Worm (Caenorhabditis elegans) whole organism, late embryonic: Measurements from ENCODE around the gene R07B1.13.

Experiments used
- ahr-1 ChIP-seq: sonication (generic microtip); optimal IDR thresholded peaks from 2 replicates; lab custom pipeline; 2016; ENCODE audit warnings: missing genetic modification characterization, missing compliant biosample characterization
- elt-4 ChIP-seq: sonication (generic microtip); optimal IDR thresholded peaks from 2 replicates; lab custom pipeline; 2016; ENCODE audit warnings: missing genetic modification characterization, missing compliant biosample characterization
- ets-4 ChIP-seq: sonication (generic microtip); optimal IDR thresholded peaks from 2 replicates; lab custom pipeline; 2016; ENCODE audit warnings: missing genetic modification characterization, missing compliant biosample characterization
- fkh-10 ChIP-seq: fragments of 150-350 bp; optimal IDR thresholded peaks from 2 replicates; lab custom pipeline; 2014; ENCODE audit warnings: missing biosample characterization, missing genetic modification reagents, missing genetic modification characterization
- hlh-30 ChIP-seq: sonication (generic microtip); optimal IDR thresholded peaks from 2 replicates; lab custom pipeline; 2017; ENCODE audit warnings: antibody characterized with exemption, missing genetic modification characterization, missing compliant biosample characterization; ENCODE audit not compliant: insufficient read depth
- lin-11 ChIP-seq: fragments of 200-800 bp; sonication (Bioruptor generic); optimal IDR thresholded peaks from 2 replicates; lab custom pipeline; 2018; ENCODE audit warnings: mild to moderate bottlenecking, missing genetic modification characterization, missing compliant biosample characterization
- pha-2 ChIP-seq: sonication (generic microtip); optimal IDR thresholded peaks from 2 replicates; lab custom pipeline; 2017; ENCODE audit warnings: mild to moderate bottlenecking, missing genetic modification characterization, missing compliant biosample characterization
- pha-4 ChIP-seq: fragments of 150-350 bp; optimal IDR thresholded peaks from 2 replicates; lab custom pipeline; 2018; ENCODE audit warnings: missing biosample characterization, missing genetic modification reagents, missing genetic modification characterization
- pqm-1 ChIP-seq: sonication (generic microtip); optimal IDR thresholded peaks from 2 replicates; lab custom pipeline; 2016; ENCODE audit warnings: missing genetic modification characterization, missing compliant biosample characterization
- sox-4 ChIP-seq: sonication (generic microtip); optimal IDR thresholded peaks from 2 replicates; lab custom pipeline; 2017; ENCODE audit warnings: mild to moderate bottlenecking, missing genetic modification characterization, inconsistent platforms, missing compliant biosample characterization
- unc-55 ChIP-seq: sonication (generic microtip); optimal IDR thresholded peaks from 2 replicates; lab custom pipeline; 2017; ENCODE audit warnings: missing biosample characterization, missing genetic modification reagents, missing genetic modification characterization

DNA sequence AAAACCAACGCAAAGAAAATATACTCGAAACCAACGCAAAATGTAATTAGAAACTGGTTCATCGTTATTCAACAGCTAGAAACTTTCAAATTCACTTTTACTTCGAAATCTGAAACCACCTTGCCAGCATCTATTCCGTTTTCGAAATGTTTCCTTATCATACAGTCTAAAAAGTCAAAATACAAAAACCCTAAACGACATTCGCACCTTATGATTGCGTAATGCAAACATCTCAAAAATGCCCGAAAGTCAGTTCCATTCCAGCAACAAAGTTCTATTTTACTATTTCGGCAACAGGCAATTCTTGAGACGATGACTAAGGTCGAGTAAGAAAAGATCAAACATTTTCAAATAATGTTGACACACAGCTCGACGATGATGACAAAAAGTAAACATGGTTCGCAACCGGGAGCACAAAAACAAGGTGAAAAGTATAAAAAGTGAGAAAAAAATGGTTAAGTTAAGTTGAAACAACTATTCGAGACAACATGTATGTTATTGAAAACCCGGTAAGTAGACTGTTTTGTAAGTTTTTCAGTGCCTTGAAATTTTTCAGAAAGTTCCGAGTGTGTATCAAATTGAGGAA, 17.8 kb upstream of the R07B1.13 start, which contains the start of gene lec-7:
- TF ChIP-seq lin-11 (tag; lab: Kevin White, UChicago) (no peak), pha-2 (tag; lab: Kevin White, UChicago) (no peak), elt-4 (tag; lab: Kevin White, UChicago) (no peak), ets-4 (no peak), sox-4 (tag; lab: Kevin White, UChicago) (no peak), ahr-1 (no peak), pqm-1 (tag; lab: Kevin White, UChicago) (no peak), unc-55 (GFP tag; lab: Kevin White, UChicago) (no peak), fkh-10 (no peak), hlh-30 (tag; lab: Kevin White, UChicago) (no peak), pha-4 (no peak)
